Fruit fly (Drosophila melanogaster): ENCODE measurements around the gene CG6511.
A peak's percentile ranks its signal among the peaks of the same experiment; 100 is the strongest.

Gene CG6511

DNA sequence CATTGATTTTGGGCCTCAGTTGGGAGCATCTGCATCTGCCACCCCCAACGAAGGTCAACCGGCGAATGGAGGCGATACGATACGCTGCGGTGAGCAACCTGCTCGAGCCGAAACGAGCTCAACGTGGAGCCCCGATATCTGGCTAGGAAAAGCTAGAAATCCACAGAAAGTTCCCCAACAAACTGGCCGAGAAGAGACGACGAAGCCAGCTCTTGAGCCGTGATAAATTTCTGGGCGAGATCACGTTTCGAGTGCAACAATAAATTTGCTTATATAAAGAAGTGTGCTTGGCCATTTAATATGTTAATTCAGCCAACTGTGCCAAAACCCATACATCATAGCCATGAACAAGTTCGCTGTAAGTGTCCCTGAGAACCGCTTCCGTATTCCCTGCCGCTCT is 8.4 kb downstream of the CG6511 start, which contains the start of gene Cp19:
TSS of gene Cp19 (plus strand) at position 301 of the 400 bp plus-strand sequence.
- no peak for TF ChIP-seq ovo (GFP tag; optimal IDR thresholded peaks at IDR 0.05)
- TF ChIP-seq cic (GFP tag; optimal IDR thresholded peaks at IDR 0.05), result no peak
- TF ChIP-seq pad (GFP tag; optimal IDR thresholded peaks at IDR 0.05), result no peak
- TF ChIP-seq CG11617 (GFP tag; optimal IDR thresholded peaks at IDR 0.05), result no peak

DNA sequence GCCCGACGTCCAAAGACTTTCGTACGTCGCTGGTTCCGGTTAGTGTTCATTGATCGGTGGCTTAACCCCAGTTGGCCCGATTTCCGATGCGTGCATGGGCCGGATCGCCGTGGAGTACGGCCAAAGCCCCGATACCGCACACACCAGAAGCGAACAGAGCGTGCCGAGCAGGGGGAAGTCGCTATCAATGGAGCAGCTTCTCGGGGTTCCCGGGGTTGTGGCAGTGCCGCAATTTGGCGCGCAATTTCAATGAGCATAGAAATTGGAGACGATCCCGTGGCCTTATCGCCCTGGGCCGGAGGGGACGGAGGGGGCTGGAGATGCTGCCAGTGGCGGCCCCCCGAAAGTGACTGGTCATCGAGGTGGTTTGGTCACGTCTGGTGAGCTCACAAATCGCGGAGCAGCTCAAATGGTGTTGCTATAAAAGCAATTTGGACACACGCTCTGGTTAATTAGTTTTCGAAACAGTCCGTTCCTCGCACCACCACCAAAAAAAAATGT is 10.4 kb downstream of the CG6511 start, which contains the start of gene Cp16:
TSS of gene Cp16 (plus strand) at position 451 of the 501 bp plus-strand sequence.
- TF ChIP-seq bab1 (GFP tag; optimal IDR thresholded peaks at IDR 0.05) (no peak), CG12768 (GFP tag; optimal IDR thresholded peaks at IDR 0.05) (no peak), kay (GFP tag; ENCODE audit: borderline replicate concordance) (no peak), cic (GFP tag; optimal IDR thresholded peaks at IDR 0.05) (peak; percentile 72), CG33017 (tag; optimal IDR thresholded peaks at IDR 0.05) (no peak), CG1620 (GFP tag; optimal IDR thresholded peaks at IDR 0.05) (no peak)

DNA sequence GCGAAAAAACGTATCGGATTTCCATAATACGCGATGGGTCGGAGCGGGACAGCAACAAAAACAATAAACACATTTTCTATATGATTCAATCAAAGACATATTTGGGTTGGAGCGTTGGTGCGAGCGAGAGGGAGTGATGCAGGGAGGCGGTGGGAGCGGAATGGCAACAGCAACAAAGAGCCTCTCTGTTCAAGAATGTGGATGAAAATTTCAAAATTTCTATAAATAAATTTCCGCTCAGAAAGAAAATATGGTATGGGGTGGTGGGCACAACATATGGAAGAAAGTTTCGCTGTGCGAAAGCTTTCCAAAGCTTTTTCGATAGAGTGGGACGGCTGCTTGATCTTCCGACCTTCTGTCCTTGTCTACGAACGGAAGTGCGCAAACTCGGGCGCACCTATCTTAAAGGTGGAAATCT is 19.9 kb downstream of the CG6511 start:
- TF ChIP-seq CG7101 (tag; optimal IDR thresholded peaks at IDR 0.05) (peak; percentile 42), CG1620 (GFP tag; optimal IDR thresholded peaks at IDR 0.05) (no peak), pad (GFP tag; optimal IDR thresholded peaks at IDR 0.05) (peak; percentile 38), CG14711 (tag; optimal IDR thresholded peaks at IDR 0.05) (peak; percentile 20), ovo (GFP tag; optimal IDR thresholded peaks at IDR 0.05) (peak; percentile 30), Hr96 (GFP tag; optimal IDR thresholded peaks at IDR 0.05) (peak; percentile 17), tj (GFP tag; optimal IDR thresholded peaks at IDR 0.05) (peak; percentile 22), CG11617 (GFP tag; optimal IDR thresholded peaks at IDR 0.05) (peak; percentile 26), bab1 (GFP tag; optimal IDR thresholded peaks at IDR 0.05) (no peak), kay (GFP tag; ENCODE audit: borderline replicate concordance) (no peak)

DNA sequence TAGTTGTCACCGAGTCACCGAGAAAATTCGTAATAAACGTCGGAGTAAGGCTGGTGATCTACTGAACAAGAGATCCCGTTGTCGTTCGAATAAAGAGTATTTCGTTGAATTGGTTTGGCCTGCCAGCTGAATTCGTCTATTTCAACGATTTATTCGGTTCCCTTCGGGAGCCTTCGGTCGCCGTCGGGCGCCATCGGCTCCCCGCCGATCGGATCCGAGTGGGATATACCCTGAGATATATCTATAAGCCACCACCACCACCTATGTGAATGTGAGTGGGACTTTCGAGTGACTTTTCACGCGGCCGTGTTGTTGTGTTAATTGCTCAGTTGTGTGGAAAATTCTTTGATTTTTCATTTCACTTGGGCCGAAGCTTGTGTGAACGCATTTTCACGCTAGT is 24.1 kb downstream of the CG6511 start, which contains the start of gene Prm:
TSS of gene Prm (minus strand) at position 101 of the 400 bp plus-strand sequence.
- TF ChIP-seq CG11617 (GFP tag; optimal IDR thresholded peaks at IDR 0.05), result no peak
- TF ChIP-seq Hr96 (GFP tag; optimal IDR thresholded peaks at IDR 0.05), result no peak
- peak; percentile 22 for TF ChIP-seq kay (GFP tag; ENCODE audit: borderline replicate concordance)
- TF ChIP-seq Clk (GFP tag; optimal IDR thresholded peaks at IDR 0.05), result no peak
- no peak for TF ChIP-seq cnc (optimal IDR thresholded peaks at IDR 0.05)
- no peak for TF ChIP-seq CG7101 (tag; optimal IDR thresholded peaks at IDR 0.05)
- no peak for TF ChIP-seq toe (GFP tag; optimal IDR thresholded peaks at IDR 0.05)
- TF ChIP-seq tj (GFP tag; optimal IDR thresholded peaks at IDR 0.05), result no peak
- TF ChIP-seq cic (GFP tag; optimal IDR thresholded peaks at IDR 0.05), result no peak

DNA sequence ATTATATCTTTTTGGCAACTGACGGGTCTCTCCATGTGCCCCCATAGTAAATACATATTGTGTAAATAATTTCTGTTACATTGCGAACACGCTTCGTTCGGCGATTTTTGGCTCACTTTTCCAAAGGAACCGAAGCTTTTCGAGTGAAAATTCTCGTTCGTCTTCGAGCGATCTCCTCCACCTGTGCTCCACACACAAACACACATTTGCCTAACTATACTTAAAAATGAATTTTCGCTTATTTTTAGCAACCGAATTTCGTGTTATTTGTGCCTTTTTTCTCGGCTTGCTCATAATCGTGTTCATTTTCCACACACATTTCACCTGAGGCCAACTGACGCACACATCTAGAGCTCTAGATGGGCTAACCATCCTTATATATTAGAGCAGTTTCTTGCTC is 25.4 kb downstream of the CG6511 start:
- TF ChIP-seq CG33017 (tag; optimal IDR thresholded peaks at IDR 0.05) (no peak), cnc (optimal IDR thresholded peaks at IDR 0.05) (no peak), CG7045 (GFP tag; optimal IDR thresholded peaks at IDR 0.05) (no peak), CG11617 (GFP tag; optimal IDR thresholded peaks at IDR 0.05) (no peak), cic (GFP tag; optimal IDR thresholded peaks at IDR 0.05) (no peak), CG14711 (tag; optimal IDR thresholded peaks at IDR 0.05) (no peak), bab1 (GFP tag; optimal IDR thresholded peaks at IDR 0.05) (no peak), tj (GFP tag; optimal IDR thresholded peaks at IDR 0.05) (no peak), ovo (GFP tag; optimal IDR thresholded peaks at IDR 0.05) (no peak), Hr96 (GFP tag; optimal IDR thresholded peaks at IDR 0.05) (no peak), Mnt (GFP tag; optimal IDR thresholded peaks at IDR 0.05) (no peak), toe (GFP tag; optimal IDR thresholded peaks at IDR 0.05) (no peak), Crg-1 (GFP tag; optimal IDR thresholded peaks at IDR 0.05) (no peak), Clk (GFP tag; optimal IDR thresholded peaks at IDR 0.05) (no peak), CG1620 (GFP tag; optimal IDR thresholded peaks at IDR 0.05) (no peak), CG5204 (GFP tag; optimal IDR thresholded peaks at IDR 0.05) (no peak), CG7101 (tag; optimal IDR thresholded peaks at IDR 0.05) (no peak), pad (GFP tag; optimal IDR thresholded peaks at IDR 0.05) (no peak), kay (GFP tag; ENCODE audit: borderline replicate concordance) (no peak)

DNA sequence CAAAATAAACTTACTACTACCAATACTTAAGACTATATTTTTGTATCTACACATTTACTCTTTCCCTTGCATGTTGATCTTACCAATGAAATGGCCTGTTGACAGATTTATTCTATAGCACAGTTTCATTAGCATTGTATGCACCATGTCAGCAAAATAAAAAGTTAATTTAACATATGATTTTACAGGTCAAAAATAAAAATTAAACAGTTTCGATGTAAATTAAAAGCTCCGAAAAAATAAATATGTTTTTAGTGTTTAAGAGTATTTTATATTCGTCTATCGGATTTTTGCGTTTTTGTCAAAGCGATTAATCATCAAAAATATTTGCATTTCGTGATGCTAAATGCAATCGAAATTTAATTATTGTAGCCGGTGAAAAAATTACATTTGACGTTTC is 27.2 kb downstream of the CG6511 start:
- TF ChIP-seq Mnt (GFP tag; optimal IDR thresholded peaks at IDR 0.05) (no peak), tj (GFP tag; optimal IDR thresholded peaks at IDR 0.05) (no peak), CG11617 (GFP tag; optimal IDR thresholded peaks at IDR 0.05) (no peak), CG12768 (GFP tag; optimal IDR thresholded peaks at IDR 0.05) (no peak), Crg-1 (GFP tag; optimal IDR thresholded peaks at IDR 0.05) (no peak), CG5204 (GFP tag; optimal IDR thresholded peaks at IDR 0.05) (no peak), CG1620 (GFP tag; optimal IDR thresholded peaks at IDR 0.05) (no peak), cnc (optimal IDR thresholded peaks at IDR 0.05) (no peak), CG7045 (GFP tag; optimal IDR thresholded peaks at IDR 0.05) (no peak), toe (GFP tag; optimal IDR thresholded peaks at IDR 0.05) (no peak), CG14711 (tag; optimal IDR thresholded peaks at IDR 0.05) (no peak), CG33017 (tag; optimal IDR thresholded peaks at IDR 0.05) (no peak), ovo (GFP tag; optimal IDR thresholded peaks at IDR 0.05) (no peak), pad (GFP tag; optimal IDR thresholded peaks at IDR 0.05) (no peak), Hr96 (GFP tag; optimal IDR thresholded peaks at IDR 0.05) (no peak), CG7101 (tag; optimal IDR thresholded peaks at IDR 0.05) (no peak), kay (GFP tag; ENCODE audit: borderline replicate concordance) (no peak), Clk (GFP tag; optimal IDR thresholded peaks at IDR 0.05) (no peak), cic (GFP tag; optimal IDR thresholded peaks at IDR 0.05) (no peak), bab1 (GFP tag; optimal IDR thresholded peaks at IDR 0.05) (no peak)

DNA sequence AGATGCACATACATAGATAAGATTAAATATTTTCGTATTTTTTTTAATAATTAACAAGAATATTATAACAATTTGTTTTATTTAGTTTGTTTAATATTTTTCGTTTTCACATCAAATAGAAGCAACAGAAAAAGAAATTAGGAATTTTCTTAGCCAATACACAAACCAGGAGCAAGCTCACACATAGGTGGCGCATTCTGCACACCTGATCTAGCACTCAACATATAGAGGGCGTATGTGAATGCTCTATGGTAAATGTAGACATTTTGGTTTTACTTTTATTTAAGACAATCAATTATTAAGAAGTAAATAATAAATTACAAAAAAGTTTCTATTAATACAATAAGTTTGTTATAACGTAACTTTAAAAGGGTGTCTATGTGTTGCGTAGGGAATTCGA is 27.7 kb downstream of the CG6511 start:
- TF ChIP-seq Crg-1 (GFP tag; optimal IDR thresholded peaks at IDR 0.05), result peak; percentile 74
- peak; percentile 48 for TF ChIP-seq CG7101 (tag; optimal IDR thresholded peaks at IDR 0.05)
- TF ChIP-seq CG12768 (GFP tag; optimal IDR thresholded peaks at IDR 0.05), result no peak
- peak; percentile 29 for TF ChIP-seq toe (GFP tag; optimal IDR thresholded peaks at IDR 0.05)
- no peak for TF ChIP-seq Mnt (GFP tag; optimal IDR thresholded peaks at IDR 0.05)
- peak; percentile 89 for TF ChIP-seq CG1620 (GFP tag; optimal IDR thresholded peaks at IDR 0.05)
- TF ChIP-seq CG14711 (tag; optimal IDR thresholded peaks at IDR 0.05), result peak; percentile 3
- peak; percentile 34 for TF ChIP-seq ovo (GFP tag; optimal IDR thresholded peaks at IDR 0.05)
